Worm (Caenorhabditis elegans) whole organism, late embryonic: ENCODE data around the gene nhr-27.

Source experiments
- ceh-22 ChIP-seq: sonication (generic microtip); optimal IDR thresholded peaks from 2 replicates; lab custom pipeline; 2017; ENCODE audit warnings: missing biosample characterization, missing genetic modification characterization
- ceh-31 ChIP-seq: sonication (generic microtip); optimal IDR thresholded peaks from 2 replicates; lab custom pipeline; 2016; ENCODE audit warnings: missing genetic modification characterization, missing compliant biosample characterization
- dve-1 ChIP-seq: sonication (generic microtip); optimal IDR thresholded peaks from 2 replicates; lab custom pipeline; 2017; ENCODE audit warnings: antibody characterized with exemption, mild to moderate bottlenecking, missing genetic modification characterization, missing compliant biosample characterization
- elt-2 ChIP-seq: sonication (generic microtip); optimal IDR thresholded peaks from 2 replicates; lab custom pipeline; 2016; ENCODE audit warnings: missing genetic modification reagents, missing genetic modification characterization, missing compliant biosample characterization
- ets-4 ChIP-seq: sonication (generic microtip); optimal IDR thresholded peaks from 2 replicates; lab custom pipeline; 2016; ENCODE audit warnings: missing genetic modification characterization, missing compliant biosample characterization
- nhr-11 ChIP-seq: fragments of 150-350 bp; optimal IDR thresholded peaks from 2 replicates; lab custom pipeline; 2014; ENCODE audit warnings: missing biosample characterization, missing genetic modification characterization
- pax-1 ChIP-seq: fragments of 150-350 bp; optimal IDR thresholded peaks from 2 replicates; lab custom pipeline; 2014; ENCODE audit warnings: missing biosample characterization, missing genetic modification characterization
- pha-4 ChIP-seq: fragments of 150-350 bp; optimal IDR thresholded peaks from 2 replicates; lab custom pipeline; 2018; ENCODE audit warnings: missing biosample characterization, missing genetic modification reagents, missing genetic modification characterization
- pqm-1 ChIP-seq: sonication (generic microtip); optimal IDR thresholded peaks from 2 replicates; lab custom pipeline; 2016; ENCODE audit warnings: missing genetic modification characterization, missing compliant biosample characterization
- rnt-1 ChIP-seq: sonication (generic microtip); optimal IDR thresholded peaks from 2 replicates; lab custom pipeline; 2016; ENCODE audit warnings: missing genetic modification characterization, missing compliant biosample characterization
- unc-3 ChIP-seq, 2 experiments: fragments of 200-800 bp in 1 of 2; sonication (Bioruptor generic) in 1 of 2; sonication (generic microtip) in 1 of 2; conservative IDR thresholded peaks in 1 of 2; optimal IDR thresholded peaks in 1 of 2; 2 replicates each; pipeline versions ENCODE4 v1.3.6 to Lab custom; 2016 to 2022; ENCODE audit warnings: missing compliant biosample characterization in 2 of 2, missing genetic modification characterization in 2 of 2, missing genetic modification reagents in 1 of 2

ce11 chrX:12691740-12692383 is 116.3 kb downstream of the nhr-27 start:
- no peak for TF ChIP-seq elt-2
- TF ChIP-seq pha-4 (tag; lab: Kevin White, UChicago), result no peak
- no peak for TF ChIP-seq ceh-22 (tag; lab: Kevin White, UChicago)
- TF ChIP-seq dve-1 (tag; lab: Kevin White, UChicago), result no peak
- TF ChIP-seq rnt-1 (tag; lab: Kevin White, UChicago), result no peak
- TF ChIP-seq ets-4 (tag; lab: Kevin White, UChicago), result no peak
- no peak for TF ChIP-seq pqm-1 (tag; lab: Kevin White, UChicago)
- TF ChIP-seq ceh-31 (tag; lab: Kevin White, UChicago), result peak; percentile 81
- TF ChIP-seq pax-1 (tag; lab: Kevin White, UChicago), result no peak
- no peak for TF ChIP-seq nhr-11 (tag; lab: Kevin White, UChicago)
- no peak for TF ChIP-seq unc-3 (GFP tag; conservative IDR thresholded peaks at IDR 0.05; lab: Robert Waterston, UW)
- no peak for TF ChIP-seq unc-3 (tag; optimal IDR thresholded peaks at IDR 0.05; lab: Kevin White, UChicago)
